Fruit fly (Drosophila melanogaster) Kc167 (cell line): Measurements from ENCODE around the gene CG31459.

Experiments
- Myc ChIP-seq: fragments of >200 bp; optimal IDR thresholded peaks from 2 replicates; lab custom pipeline; 2017; ENCODE audit warnings: missing external identifiers
- Sin3A ChIP-seq: fragments of >200 bp; optimal IDR thresholded peaks from 2 replicates; lab custom pipeline; 2018; ENCODE audit warnings: missing external identifiers

dm6 chr3R:19813217-19813616 is 27.4 kb upstream of the CG31459 start:
- TF ChIP-seq Sin3A (lab: Kevin White, UChicago) (no peak), Myc (lab: Kevin White, UChicago) (no peak)
